Fruit fly (Drosophila melanogaster): ENCODE measurements around the gene CG12795.

Gene CG12795

DNA sequence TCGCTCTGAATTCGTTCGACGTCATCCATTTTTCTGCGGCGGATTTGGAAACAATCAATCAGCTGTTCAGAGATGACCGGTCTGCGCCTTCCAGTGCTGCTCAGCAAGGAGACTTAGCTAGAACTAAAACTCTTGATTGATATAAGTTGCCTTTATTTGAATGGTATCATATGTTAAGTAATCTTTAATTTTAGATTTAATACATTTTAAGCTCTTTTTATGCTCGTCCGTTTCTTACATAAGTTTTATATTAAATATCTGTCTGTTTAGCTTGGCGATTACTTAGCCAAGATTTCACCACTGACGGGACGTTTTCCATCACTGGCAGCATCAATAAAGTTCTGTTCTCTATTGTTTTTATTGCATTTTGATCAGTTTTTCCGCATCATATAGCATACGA is 4.7 kb downstream of the CG12795 start, which contains the start of the genes Cog3 and Sec5 (continued):
- no peak for TF ChIP-seq CG2129 (GFP tag; IDR thresholded peaks at IDR 0.05; ENCODE audit: partially characterized antibody)
- no peak for TF ChIP-seq tap (tag; optimal IDR thresholded peaks at IDR 0.05)
- peak; percentile 74 for TF ChIP-seq CG15514 (GFP tag; optimal IDR thresholded peaks at IDR 0.05)
- TF ChIP-seq sna (GFP tag; IDR thresholded peaks at IDR 0.05; ENCODE audit: partially characterized antibody): no peak
- peak; percentile 76 for TF ChIP-seq Sin3A (optimal IDR thresholded peaks at IDR 0.05)
- no peak for TF ChIP-seq Sox100B (GFP tag; optimal IDR thresholded peaks at IDR 0.05)
- peak; percentile 93 to 98 for TF ChIP-seq crp (GFP tag; optimal IDR thresholded peaks at IDR 0.05)
- TF ChIP-seq Pdp1 (GFP tag; optimal IDR thresholded peaks at IDR 0.05): peak; percentile 22 to 71
- no peak for TF ChIP-seq CG6854 (GFP tag; optimal IDR thresholded peaks at IDR 0.05)
- no peak for TF ChIP-seq CG31441 (GFP tag; IDR thresholded peaks at IDR 0.05)
- no peak for TF ChIP-seq sqz (GFP tag; optimal IDR thresholded peaks at IDR 0.05)
- no peak for TF ChIP-seq C15 (GFP tag; IDR thresholded peaks at IDR 0.05)
- TF ChIP-seq CG11093 (GFP tag; IDR thresholded peaks at IDR 0.05): peak; percentile 47; the same call in 1 of the 3 replicates
- TF ChIP-seq z (GFP tag; IDR thresholded peaks at IDR 0.05): no peak
- TF ChIP-seq pita (GFP tag; optimal IDR thresholded peaks at IDR 0.05): no peak
- no peak for TF ChIP-seq mld (GFP tag; IDR thresholded peaks at IDR 0.05; ENCODE audit: partially characterized antibody)
- peak; percentile 54 for TF ChIP-seq CG16815 (GFP tag; optimal IDR thresholded peaks at IDR 0.05)
- peak; percentile 47 for TF ChIP-seq az2 (GFP tag; optimal IDR thresholded peaks at IDR 0.05)
- TF ChIP-seq bsh (GFP tag; optimal IDR thresholded peaks at IDR 0.05): no peak
- TF ChIP-seq dm (GFP tag; optimal IDR thresholded peaks at IDR 0.05): no peak
- TF ChIP-seq CG11723 (GFP tag; optimal IDR thresholded peaks at IDR 0.05): no peak
- no peak for TF ChIP-seq pfk (GFP tag; optimal IDR thresholded peaks at IDR 0.05)
- no peak for TF ChIP-seq CG15601 (tag; optimal IDR thresholded peaks at IDR 0.05)
- TF ChIP-seq twi (tag; optimal IDR thresholded peaks at IDR 0.05): no peak
- TF ChIP-seq tx (GFP tag; optimal IDR thresholded peaks at IDR 0.05): no peak
- TF ChIP-seq CG14965 (GFP tag; optimal IDR thresholded peaks at IDR 0.05; ENCODE audit: borderline replicate concordance): no peak
- TF ChIP-seq Myb (GFP tag; optimal IDR thresholded peaks at IDR 0.05): no peak
- TF ChIP-seq br (optimal IDR thresholded peaks at IDR 0.05): no peak
- TF ChIP-seq dpn (GFP tag; optimal IDR thresholded peaks at IDR 0.05): peak; percentile 45 to 52
- peak; percentile 17 for TF ChIP-seq HmgD (GFP tag; optimal IDR thresholded peaks at IDR 0.05)
- TF ChIP-seq Drgx (GFP tag; IDR thresholded peaks at IDR 0.05): no peak
- TF ChIP-seq bigmax (GFP tag; optimal IDR thresholded peaks at IDR 0.05): no peak
- TF ChIP-seq ac (GFP tag; optimal IDR thresholded peaks at IDR 0.05): no peak
- peak; percentile 60 for TF ChIP-seq vfl (GFP tag; optimal IDR thresholded peaks at IDR 0.05)
- peak; percentile 46; the same call in 1 of the 2 replicates for TF ChIP-seq CG32772 (GFP tag; IDR thresholded peaks at IDR 0.05)
- TF ChIP-seq onecut (GFP tag; IDR thresholded peaks at IDR 0.05): no peak; the same call in 1 of the 2 replicates
- TF ChIP-seq Spps (tag; optimal IDR thresholded peaks at IDR 0.05): no peak
- TF ChIP-seq Tbp (GFP tag; optimal IDR thresholded peaks at IDR 0.05): peak; percentile 81
- TF ChIP-seq CG9609 (GFP tag; optimal IDR thresholded peaks at IDR 0.05): peak; percentile 60
- TF ChIP-seq sc (optimal IDR thresholded peaks at IDR 0.05): no peak
- TF ChIP-seq sc (GFP tag; optimal IDR thresholded peaks at IDR 0.05): no peak
- peak; percentile 27 for TF ChIP-seq CG4820 (GFP tag; optimal IDR thresholded peaks at IDR 0.05)
- TF ChIP-seq Awh (GFP tag; IDR thresholded peaks at IDR 0.05): no peak
- no peak for TF ChIP-seq Hand (GFP tag; optimal IDR thresholded peaks at IDR 0.05)
- no peak for TF ChIP-seq eyg (GFP tag; optimal IDR thresholded peaks at IDR 0.05)
- TF ChIP-seq fd96Cb (tag; optimal IDR thresholded peaks at IDR 0.05): peak; percentile 23
- no peak for TF ChIP-seq jing (GFP tag; optimal IDR thresholded peaks at IDR 0.05)
- no peak for TF ChIP-seq Hey (tag; optimal IDR thresholded peaks at IDR 0.05)
- TF ChIP-seq vnd (GFP tag; IDR thresholded peaks at IDR 0.05; ENCODE audit: partially characterized antibody): 0 out of 3 replicates have a peak, but pooled peaks have one; percentile 21
- TF ChIP-seq CG3163 (GFP tag; optimal IDR thresholded peaks at IDR 0.05): no peak
- peak; percentile 83 for TF ChIP-seq trem (tag; optimal IDR thresholded peaks at IDR 0.05)
- no peak for TF ChIP-seq gt (GFP tag; IDR thresholded peaks at IDR 0.05)
